Fruit fly (Drosophila melanogaster) whole organism, embryonic: ENCODE data around the gene Arpc2.

ENCODE experiments used
- B-H1 ChIP-seq: fragments of 200-800 bp; sonication (Bioruptor generic); IDR thresholded peaks from 3 replicates; pipeline ENCODE4 v1.3.6; 2022; ENCODE audit warnings: missing biosample characterization, missing genetic modification characterization
- C15 ChIP-seq: fragments of 200-800 bp; sonication (Bioruptor generic); IDR thresholded peaks from 3 replicates; pipeline ENCODE4 v1.3.6; 2022; ENCODE audit warnings: missing biosample characterization, missing genetic modification characterization
- CG11560 ChIP-seq: fragments of 200-800 bp; sonication (Bioruptor generic); IDR thresholded peaks from 3 replicates; pipeline ENCODE4 v1.3.6; 2022; ENCODE audit warnings: missing biosample characterization, missing genetic modification characterization
- CG11695 ChIP-seq: fragments of 200-800 bp; sonication (Bioruptor generic); IDR thresholded peaks from 3 replicates; pipeline ENCODE4 v1.3.6; 2022; ENCODE audit warnings: missing biosample characterization, missing genetic modification characterization
- CG11696 ChIP-seq: fragments of 200-800 bp; sonication (Bioruptor generic); IDR thresholded peaks from 2 replicates; pipeline ENCODE4 v1.3.6; 2022; ENCODE audit warnings: missing biosample characterization, missing genetic modification characterization
- CG13287 ChIP-seq: fragments of 200-800 bp; sonication (Bioruptor generic); IDR thresholded peaks from 2 replicates; pipeline ENCODE4 v1.3.6; 2022; ENCODE audit warnings: missing biosample characterization, missing genetic modification characterization; ENCODE audit not compliant: partially characterized antibody
- CG13624 ChIP-seq: fragments of 200-800 bp; sonication (Bioruptor generic); optimal IDR thresholded peaks from 2 replicates; lab custom pipeline; 2016; ENCODE audit warnings: missing biosample characterization, missing genetic modification characterization
- CG13894 ChIP-seq: fragments of 200-800 bp; sonication (Bioruptor generic); optimal IDR thresholded peaks from 3 replicates; lab custom pipeline; 2018; ENCODE audit warnings: missing biosample characterization, mild to moderate bottlenecking, missing genetic modification characterization, moderate library complexity
- CG17829 ChIP-seq: fragments of 200-800 bp; optimal IDR thresholded peaks from 2 replicates; lab custom pipeline; 2019; ENCODE audit warnings: missing biosample characterization, mild to moderate bottlenecking, missing genetic modification characterization, moderate library complexity
- CG18599 ChIP-seq: fragments of 200-800 bp; sonication (Bioruptor generic); optimal IDR thresholded peaks from 3 replicates; lab custom pipeline; 2017; ENCODE audit warnings: missing biosample characterization, missing genetic modification characterization, mild to moderate bottlenecking, moderate library complexity, missing genetic modification reagents
- CG2116 ChIP-seq: fragments of 200-800 bp; sonication (Bioruptor generic); optimal IDR thresholded peaks from 3 replicates; lab custom pipeline; 2018; ENCODE audit warnings: missing biosample characterization, mild to moderate bottlenecking, missing genetic modification characterization
- CG43689 ChIP-seq: fragments of 200-800 bp; sonication (Bioruptor generic); IDR thresholded peaks from 2 replicates; pipeline ENCODE4 v1.3.6; 2022; ENCODE audit warnings: missing biosample characterization, missing genetic modification characterization
- CG4707 ChIP-seq: fragments of 200-800 bp; sonication (Bioruptor generic); optimal IDR thresholded peaks from 2 replicates; lab custom pipeline; 2018; ENCODE audit warnings: missing biosample characterization, mild to moderate bottlenecking, missing genetic modification characterization, moderate library complexity
- CG5953 ChIP-seq: fragments of 200-800 bp; sonication (Bioruptor generic); IDR thresholded peaks from 2 replicates; pipeline ENCODE4 v1.3.6; 2022; ENCODE audit warnings: missing biosample characterization, missing genetic modification characterization
- CG7271 ChIP-seq: fragments of 200-800 bp; sonication (Bioruptor generic); optimal IDR thresholded peaks from 2 replicates; lab custom pipeline; 2018; ENCODE audit warnings: missing biosample characterization, mild to moderate bottlenecking, missing genetic modification characterization, moderate library complexity
- CG7928 ChIP-seq: fragments of 200-800 bp; sonication (Bioruptor generic); optimal IDR thresholded peaks from 2 replicates; lab custom pipeline; 2017; ENCODE audit warnings: missing biosample characterization, mild to moderate bottlenecking, missing genetic modification characterization
- CG7963 ChIP-seq: fragments of 200-800 bp; sonication (Bioruptor generic); IDR thresholded peaks from 3 replicates; pipeline ENCODE4 v1.3.6; 2022; ENCODE audit warnings: missing biosample characterization, missing genetic modification characterization; ENCODE audit not compliant: partially characterized antibody
- CG9932 ChIP-seq: fragments of 200-800 bp; sonication (Bioruptor generic); IDR thresholded peaks from 2 replicates; pipeline ENCODE4 v1.3.6; 2022; ENCODE audit warnings: missing biosample characterization, missing genetic modification characterization
- Camta ChIP-seq: fragments of 200-800 bp; sonication (Bioruptor generic); optimal IDR thresholded peaks from 2 replicates; lab custom pipeline; 2016; ENCODE audit warnings: missing biosample characterization, missing genetic modification characterization
- D ChIP-seq, 2 experiments: fragments of 200-800 bp in 1 of 2; fragments of >200 bp in 1 of 2; sonication (Bioruptor generic) in 1 of 2; optimal IDR thresholded peaks; 2 replicates in 1 of 2; 3 replicates in 1 of 2; lab custom pipeline; 2017; ENCODE audit warnings: mild to moderate bottlenecking in 1 of 2, missing biosample characterization in 1 of 2, missing genetic modification characterization in 1 of 2, missing genetic modification reagents in 1 of 2
- Dad ChIP-seq: fragments of 200-800 bp; sonication (Bioruptor generic); optimal IDR thresholded peaks from 3 replicates; lab custom pipeline; 2016; ENCODE audit warnings: missing biosample characterization, missing genetic modification characterization
- Deaf1 ChIP-seq: fragments of 200-800 bp; optimal IDR thresholded peaks from 3 replicates; lab custom pipeline; 2019; ENCODE audit warnings: missing biosample characterization, mild to moderate bottlenecking, missing genetic modification characterization, moderate library complexity
- Dip2 ChIP-seq: fragments of 200-800 bp; sonication (Bioruptor generic); IDR thresholded peaks from 2 replicates; pipeline ENCODE4 v1.3.6; 2022; ENCODE audit warnings: missing biosample characterization, missing genetic modification characterization
- H2.0 ChIP-seq: fragments of 200-800 bp; sonication (Bioruptor generic); IDR thresholded peaks from 2 replicates; pipeline ENCODE4 v1.3.6; 2022; ENCODE audit warnings: missing biosample characterization, missing genetic modification characterization
- Hmx ChIP-seq: fragments of 200-800 bp; sonication (Bioruptor generic); optimal IDR thresholded peaks from 2 replicates; lab custom pipeline; 2016; ENCODE audit warnings: missing biosample characterization, missing genetic modification characterization
- Kr ChIP-seq: fragments of 200-800 bp; sonication (Bioruptor generic); optimal IDR thresholded peaks from 2 replicates; lab custom pipeline; 2017; ENCODE audit warnings: missing biosample characterization, mild to moderate bottlenecking, missing genetic modification characterization
- Oaz ChIP-seq: fragments of 200-800 bp; sonication (Bioruptor generic); IDR thresholded peaks from 2 replicates; pipeline ENCODE4 v1.3.6; 2022; ENCODE audit warnings: missing biosample characterization, missing genetic modification characterization
- PHDP ChIP-seq: fragments of 200-800 bp; sonication (Bioruptor generic); optimal IDR thresholded peaks from 3 replicates; lab custom pipeline; 2018; ENCODE audit warnings: missing biosample characterization, mild to moderate bottlenecking, missing genetic modification characterization, moderate library complexity
- Sry-δ ChIP-seq: fragments of 200-800 bp; sonication (Bioruptor generic); optimal IDR thresholded peaks from 2 replicates; lab custom pipeline; 2016; ENCODE audit warnings: missing biosample characterization, missing genetic modification characterization
- ac ChIP-seq: fragments of 200-800 bp; sonication (Bioruptor generic); optimal IDR thresholded peaks from 3 replicates; lab custom pipeline; 2017; ENCODE audit warnings: missing biosample characterization, mild to moderate bottlenecking, missing genetic modification characterization
- bab2 ChIP-seq: fragments of 200-800 bp; sonication (Bioruptor generic); optimal IDR thresholded peaks from 2 replicates; lab custom pipeline; 2016; ENCODE audit warnings: missing biosample characterization, missing genetic modification characterization
- bigmax ChIP-seq: fragments of 200-800 bp; sonication (Bioruptor generic); optimal IDR thresholded peaks from 2 replicates; lab custom pipeline; 2018; ENCODE audit warnings: missing biosample characterization, mild to moderate bottlenecking, missing genetic modification characterization
- cg ChIP-seq: fragments of 200-800 bp; sonication (Bioruptor generic); optimal IDR thresholded peaks from 3 replicates; lab custom pipeline; 2019; ENCODE audit warnings: missing biosample characterization, mild to moderate bottlenecking, missing genetic modification characterization, moderate library complexity
- danr ChIP-seq: fragments of 200-800 bp; sonication (Bioruptor generic); IDR thresholded peaks from 2 replicates; pipeline ENCODE4 v1.3.6; 2022; ENCODE audit warnings: missing biosample characterization, missing genetic modification characterization
- dm ChIP-seq: fragments of 200-800 bp; sonication (Bioruptor generic); optimal IDR thresholded peaks from 3 replicates; lab custom pipeline; 2016; ENCODE audit warnings: missing biosample characterization, missing genetic modification characterization
- fd64A ChIP-seq: fragments of 200-800 bp; sonication (Bioruptor generic); optimal IDR thresholded peaks from 3 replicates; lab custom pipeline; 2018; ENCODE audit warnings: missing biosample characterization, mild to moderate bottlenecking, missing genetic modification characterization
- fd96Cb ChIP-seq: fragments of 200-800 bp; sonication (Bioruptor generic); optimal IDR thresholded peaks from 2 replicates; lab custom pipeline; 2018; ENCODE audit warnings: missing biosample characterization, mild to moderate bottlenecking, missing genetic modification characterization, moderate library complexity
- ind ChIP-seq: fragments of 200-800 bp; sonication (Bioruptor generic); optimal IDR thresholded peaks from 3 replicates; lab custom pipeline; 2016; ENCODE audit warnings: missing biosample characterization, missing genetic modification characterization
- lola ChIP-seq, 3 experiments: fragments of >200 bp in 2 of 3; fragments of 200-800 bp in 1 of 3; sonication (Bioruptor generic) in 1 of 3; optimal IDR thresholded peaks; 2 replicates each; lab custom pipeline; 2017 to 2019; ENCODE audit warnings: missing biosample characterization in 3 of 3, missing genetic modification characterization in 3 of 3, mild to moderate bottlenecking in 1 of 3, moderate library complexity in 1 of 3
- otp ChIP-seq: fragments of 200-800 bp; sonication (Bioruptor generic); IDR thresholded peaks from 3 replicates; pipeline ENCODE4, ENCODE4 v1.3.6; 2022; ENCODE audit warnings: missing biosample characterization, missing genetic modification characterization
- pfk ChIP-seq: fragments of 200-800 bp; sonication (Bioruptor generic); optimal IDR thresholded peaks from 2 replicates; lab custom pipeline; 2018; ENCODE audit warnings: missing biosample characterization, mild to moderate bottlenecking, missing genetic modification characterization, moderate library complexity
- pho ChIP-seq: fragments of 200-800 bp; sonication (Bioruptor generic); optimal IDR thresholded peaks from 2 replicates; lab custom pipeline; 2016; ENCODE audit warnings: missing biosample characterization, missing genetic modification characterization
- sens ChIP-seq: fragments of 200-800 bp; sonication (Bioruptor generic); peaks from one replicate; lab custom pipeline; 2016; ENCODE audit warnings: missing biosample characterization, missing genetic modification characterization
- tll ChIP-seq, 2 experiments: fragments of 200-800 bp in 1 of 2; fragments of >200 bp in 1 of 2; sonication (Bioruptor generic) in 1 of 2; optimal IDR thresholded peaks; 2 replicates each; lab custom pipeline; 2017 to 2019; ENCODE audit warnings: missing biosample characterization in 2 of 2, missing genetic modification characterization in 2 of 2, mild to moderate bottlenecking in 1 of 2, moderate library complexity in 1 of 2
- tup ChIP-seq: fragments of 200-800 bp; sonication (Bioruptor generic); optimal IDR thresholded peaks from 2 replicates; lab custom pipeline; 2016; ENCODE audit warnings: missing biosample characterization, mild to moderate bottlenecking, missing genetic modification characterization, moderate library complexity
- tx ChIP-seq: fragments of 200-800 bp; sonication (Bioruptor generic); optimal IDR thresholded peaks from 2 replicates; lab custom pipeline; 2016; ENCODE audit warnings: missing biosample characterization, missing genetic modification characterization
- vfl ChIP-seq: fragments of 200-800 bp; sonication (Bioruptor generic); optimal IDR thresholded peaks from 2 replicates; lab custom pipeline; 2016; ENCODE audit warnings: missing biosample characterization, missing genetic modification characterization
- wdn ChIP-seq: fragments of 200-800 bp; sonication (Bioruptor generic); IDR thresholded peaks from 2 replicates; pipeline ENCODE4 v1.3.6; 2022; ENCODE audit warnings: missing biosample characterization, missing genetic modification characterization
- wek ChIP-seq: fragments of 200-800 bp; sonication (Bioruptor generic); optimal IDR thresholded peaks from 3 replicates; lab custom pipeline; 2018; ENCODE audit warnings: missing biosample characterization, mild to moderate bottlenecking, missing genetic modification characterization, moderate library complexity
- zen ChIP-seq: fragments of 200-800 bp; sonication (Bioruptor generic); optimal IDR thresholded peaks from 3 replicates; lab custom pipeline; 2018; ENCODE audit warnings: missing biosample characterization, mild to moderate bottlenecking, missing genetic modification characterization, moderate library complexity

The Arpc2 gene

dm6 chr2L:20463316-20463856, 46.5 kb downstream of the Arpc2 start, which contains the start of gene CG2493 (continued):
- no peak for TF ChIP-seq Deaf1 (tag; lab: Kevin White, UChicago)
- no peak for TF ChIP-seq danr
- no peak for TF ChIP-seq ac (GFP tag; lab: Kevin White, UChicago)
- no peak for TF ChIP-seq PHDP (tag; lab: Kevin White, UChicago)
- no peak for TF ChIP-seq CG13894 (tag; lab: Kevin White, UChicago)
- TF ChIP-seq ind (GFP tag; lab: Kevin White, UChicago), result peak; percentile 18
- no peak for TF ChIP-seq pfk (GFP tag; lab: Kevin White, UChicago)
- no peak for TF ChIP-seq tll (GFP tag; optimal IDR thresholded peaks at IDR 0.05; lab: Kevin White, UChicago)
- no peak for TF ChIP-seq Dad (GFP tag; lab: Kevin White, UChicago)
- peak; percentile 33 for TF ChIP-seq CG18599 (GFP tag; lab: Kevin White, UChicago)
- no peak for TF ChIP-seq C15
- TF ChIP-seq Camta (GFP tag; lab: Kevin White, UChicago), result no peak
- TF ChIP-seq sens, result peak; percentile 80
- peak; percentile 6; the same call in 1 of the 2 replicates for TF ChIP-seq CG9932 (GFP tag; lab: Robert Waterston, UW)
- TF ChIP-seq CG11695 (GFP tag; lab: Robert Waterston, UW), result 0 out of 3 replicates have a peak, but pooled peaks have one; percentile 31
- no peak for TF ChIP-seq CG7963
- TF ChIP-seq CG13287, result no peak; the same call in 1 of the 2 replicates
- TF ChIP-seq CG13624 (GFP tag; lab: Kevin White, UChicago), result peak; percentile 20
- no peak for TF ChIP-seq cg
- TF ChIP-seq CG43689 (GFP tag; lab: Robert Waterston, UW), result no peak
- TF ChIP-seq bab2 (GFP tag; lab: Kevin White, UChicago), result no peak
- no peak for TF ChIP-seq Hmx (GFP tag; lab: Kevin White, UChicago)
- peak; percentile 6 for TF ChIP-seq fd96Cb (tag; lab: Kevin White, UChicago)
- TF ChIP-seq otp (GFP tag; lab: Robert Waterston, UW), result no peak
- no peak for TF ChIP-seq wdn (GFP tag; lab: Robert Waterston, UW)
- TF ChIP-seq Kr (GFP tag; lab: Kevin White, UChicago), result no peak
- no peak for TF ChIP-seq Dip2 (GFP tag; lab: Robert Waterston, UW)
- TF ChIP-seq pho (GFP tag; lab: Kevin White, UChicago), result no peak
- no peak for TF ChIP-seq CG7928
- no peak for TF ChIP-seq bigmax
- peak; percentile 6 for TF ChIP-seq Sry-δ
- TF ChIP-seq lola (GFP tag; optimal IDR thresholded peaks at IDR 0.05; lab: Kevin White, UChicago), result no peak
- no peak for TF ChIP-seq CG11560 (tag; lab: Robert Waterston, UW)
- TF ChIP-seq CG2116, result peak; percentile 35
- TF ChIP-seq CG5953 (GFP tag; lab: Robert Waterston, UW), result no peak
- TF ChIP-seq B-H1 (GFP tag; lab: Robert Waterston, UW), result no peak
- no peak for TF ChIP-seq tx (GFP tag; lab: Kevin White, UChicago)
- TF ChIP-seq tup (GFP tag; lab: Kevin White, UChicago), result no peak
- TF ChIP-seq Oaz, result no peak
- no peak for TF ChIP-seq fd64A
- no peak for TF ChIP-seq H2.0
- TF ChIP-seq dm (GFP tag; lab: Kevin White, UChicago), result no peak
- no peak for TF ChIP-seq CG7271 (tag; lab: Kevin White, UChicago)
- TF ChIP-seq CG4707, result no peak
- TF ChIP-seq zen (tag; lab: Kevin White, UChicago), result peak; percentile 26
- no peak for TF ChIP-seq vfl (GFP tag; lab: Kevin White, UChicago)
- no peak for TF ChIP-seq D (optimal IDR thresholded peaks at IDR 0.05; lab: Kevin White, UChicago)
- no peak for TF ChIP-seq D (GFP tag; optimal IDR thresholded peaks at IDR 0.05; lab: Kevin White, UChicago)
- TF ChIP-seq CG17829 (tag; lab: Kevin White, UChicago), result peak; percentile 57
- no peak for TF ChIP-seq CG11696 (GFP tag; lab: Robert Waterston, UW)
- no peak for TF ChIP-seq wek (GFP tag; lab: Kevin White, UChicago)
